Worm (Caenorhabditis elegans) whole organism, early embryonic: ENCODE data around the gene sri-53.
"Not testable (repeated sequence)": the region's sequence is repeated elsewhere in the genome, so short reads cannot be mapped to it uniquely, and the experiment has no call there.

ENCODE experiments used
- B0310.2 ChIP-seq: sonication (generic microtip); optimal IDR thresholded peaks from 2 replicates; lab custom pipeline; 2016; ENCODE audit warnings: mild to moderate bottlenecking, missing genetic modification characterization, missing compliant biosample characterization
- F13C5.2 ChIP-seq: sonication (generic microtip); optimal IDR thresholded peaks from 2 replicates; lab custom pipeline; 2017; ENCODE audit warnings: mild to moderate bottlenecking, missing genetic modification characterization, inconsistent platforms, missing compliant biosample characterization
- aly-1 ChIP-seq: sonication (generic microtip); optimal IDR thresholded peaks from 2 replicates; lab custom pipeline; 2016; ENCODE audit warnings: missing genetic modification characterization, missing compliant biosample characterization
- ama-1 ChIP-seq: fragments of 150-350 bp; optimal IDR thresholded peaks from 2 replicates; lab custom pipeline; 2014
- ceh-13 ChIP-seq: fragments of 200-800 bp; sonication (Bioruptor generic); optimal IDR thresholded peaks from 2 replicates; lab custom pipeline; 2018; ENCODE audit warnings: mild to moderate bottlenecking, missing genetic modification characterization, missing compliant biosample characterization
- ceh-36 ChIP-seq: sonication (generic microtip); optimal IDR thresholded peaks from 2 replicates; lab custom pipeline; 2016; ENCODE audit warnings: missing genetic modification characterization, inconsistent platforms, missing compliant biosample characterization
- ets-7 ChIP-seq: sonication (generic microtip); optimal IDR thresholded peaks from 2 replicates; lab custom pipeline; 2016; ENCODE audit warnings: missing genotype, missing genetic modification characterization, missing compliant biosample characterization
- flt-1 ChIP-seq: fragments of 200-800 bp; sonication (Bioruptor generic); IDR thresholded peaks from 2 replicates; pipeline ENCODE4 v1.3.6; 2022; ENCODE audit warnings: missing genetic modification characterization, missing compliant biosample characterization
- hmbx-1 ChIP-seq: sonication (generic microtip); optimal IDR thresholded peaks from 2 replicates; lab custom pipeline; 2016; ENCODE audit warnings: mild to moderate bottlenecking, missing genetic modification characterization, missing compliant biosample characterization
- hmg-4 ChIP-seq: fragments of 200-800 bp; sonication (Bioruptor generic); optimal IDR thresholded peaks from 2 replicates; lab custom pipeline; 2018; ENCODE audit warnings: mild to moderate bottlenecking, missing genetic modification characterization, missing compliant biosample characterization
- hnd-1 ChIP-seq: sonication (generic microtip); optimal IDR thresholded peaks from 2 replicates; lab custom pipeline; 2016; ENCODE audit warnings: missing genetic modification characterization, missing compliant biosample characterization
- pes-1 ChIP-seq: fragments of 200-800 bp; sonication (Bioruptor generic); IDR thresholded peaks from 2 replicates; pipeline ENCODE4 v1.3.6; 2022; ENCODE audit warnings: missing genetic modification reagents, missing genetic modification characterization, missing compliant biosample characterization
- scrt-1 ChIP-seq: fragments of 200-800 bp; sonication (Bioruptor generic); IDR thresholded peaks from 2 replicates; pipeline ENCODE4 v1.3.6; 2022; ENCODE audit warnings: missing genetic modification characterization, missing compliant biosample characterization
- sea-1 ChIP-seq: fragments of 200-800 bp; sonication (Bioruptor generic); conservative IDR thresholded peaks from 2 replicates; pipeline ENCODE4 v1.3.6; 2022; ENCODE audit warnings: missing genetic modification characterization, missing compliant biosample characterization
- tbx-11 ChIP-seq: fragments of 200-800 bp; sonication (Bioruptor generic); IDR thresholded peaks from 2 replicates; pipeline ENCODE4 v1.3.6; 2022; ENCODE audit warnings: missing genetic modification characterization, missing compliant biosample characterization
- tbx-37 ChIP-seq: fragments of 200-800 bp; sonication (Bioruptor generic); conservative IDR thresholded peaks from 2 replicates; pipeline ENCODE4 v1.3.6; 2022; ENCODE audit warnings: missing genetic modification reagents, missing genetic modification characterization, missing compliant biosample characterization
- tra-4 ChIP-seq: sonication (generic microtip); optimal IDR thresholded peaks from 2 replicates; lab custom pipeline; 2017; ENCODE audit warnings: missing genetic modification characterization, missing compliant biosample characterization

sri-53 gene

DNA sequence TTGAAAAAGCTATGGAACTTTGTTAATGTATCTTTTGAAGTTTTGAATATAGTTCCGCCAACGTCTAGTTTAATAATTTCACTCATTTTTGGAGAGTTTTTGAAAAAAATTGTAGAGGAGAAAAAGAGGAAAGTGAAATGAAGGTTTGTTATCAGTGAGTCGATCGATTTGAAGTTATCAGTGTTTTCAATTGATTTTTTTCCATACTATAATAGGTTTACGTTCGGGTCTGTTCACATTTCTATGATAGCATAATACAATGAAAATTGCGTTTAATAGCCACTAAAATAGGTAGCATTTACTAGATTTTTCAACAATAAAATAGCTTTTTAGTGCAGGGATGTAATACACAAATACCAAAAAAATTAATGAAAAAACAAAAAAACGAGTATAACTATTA, 22.8 kb upstream of the sri-53 start, which contains the start of gene ZC239.16:
Gene ZC239.16, minus strand, starts transcription at position 120 of the 400 bp plus-strand sequence.
- TF ChIP-seq B0310.2 (tag; lab: Kevin White, UChicago) (no peak), pes-1 (GFP tag; lab: Robert Waterston, UW) (no peak), tbx-11 (GFP tag; lab: Robert Waterston, UW) (no peak), ets-7 (tag; lab: Kevin White, UChicago) (no peak), ama-1 (lab: Kevin White, UChicago) (no peak), F13C5.2 (tag; lab: Kevin White, UChicago) (no peak), hmbx-1 (tag; lab: Kevin White, UChicago) (no peak), hnd-1 (no peak), hmg-4 (GFP tag; lab: Kevin White, UChicago) (no peak), sea-1 (GFP tag; lab: Robert Waterston, UW) (no peak), tra-4 (no peak), scrt-1 (GFP tag; lab: Robert Waterston, UW) (no peak), tbx-37 (GFP tag; lab: Robert Waterston, UW) (no peak), ceh-36 (tag; lab: Kevin White, UChicago) (no peak), aly-1 (tag; lab: Kevin White, UChicago) (no peak), ceh-13 (GFP tag; lab: Kevin White, UChicago) (no peak), flt-1 (GFP tag; lab: Robert Waterston, UW) (no peak)

- TF ChIP-seq sea-1 (GFP tag; lab: Robert Waterston, UW) (no peak), tra-4 (no peak), B0310.2 (tag; lab: Kevin White, UChicago) (no peak), hnd-1 (no peak), flt-1 (GFP tag; lab: Robert Waterston, UW) (no peak), hmg-4 (GFP tag; lab: Kevin White, UChicago) (no peak), tbx-11 (GFP tag; lab: Robert Waterston, UW) (no peak), hmbx-1 (tag; lab: Kevin White, UChicago) (no peak), ama-1 (lab: Kevin White, UChicago) (no peak)
These were observed 22.2 kb upstream of the sri-53 start, which contains the start of gene ZC239.15 for ce11 chrII:3224631-3225030. Gene ZC239.15 (minus strand): TSS chrII:3224731.

- TF ChIP-seq ama-1 (lab: Kevin White, UChicago) (no peak), flt-1 (GFP tag; lab: Robert Waterston, UW) (no peak), hmbx-1 (tag; lab: Kevin White, UChicago) (no peak), scrt-1 (GFP tag; lab: Robert Waterston, UW) (no peak), F13C5.2 (tag; lab: Kevin White, UChicago) (no peak), sea-1 (GFP tag; lab: Robert Waterston, UW) (no peak), aly-1 (tag; lab: Kevin White, UChicago) (no peak), hnd-1 (no peak), tra-4 (no peak), ets-7 (tag; lab: Kevin White, UChicago) (no peak), pes-1 (GFP tag; lab: Robert Waterston, UW) (no peak), B0310.2 (tag; lab: Kevin White, UChicago) (no peak), tbx-37 (GFP tag; lab: Robert Waterston, UW) (no peak), hmg-4 (GFP tag; lab: Kevin White, UChicago) (no peak), tbx-11 (GFP tag; lab: Robert Waterston, UW) (no peak)
These were observed 20.3 kb upstream of the sri-53 start, which contains the start of gene ZC239.13 for ce11 chrII:3222686-3223085. Gene ZC239.13 (minus strand): TSS chrII:3222839.

ce11 chrII:3221730-3222129, 19.3 kb upstream of the sri-53 start, which contains the start of gene ZC239.14:
Gene ZC239.14 (minus strand): TSS chrII:3222034.
- TF ChIP-seq flt-1 (GFP tag; lab: Robert Waterston, UW) (no peak), hmbx-1 (tag; lab: Kevin White, UChicago) (no peak), ama-1 (lab: Kevin White, UChicago) (no peak), sea-1 (GFP tag; lab: Robert Waterston, UW) (no peak), tbx-11 (GFP tag; lab: Robert Waterston, UW) (no peak), tra-4 (no peak), ets-7 (tag; lab: Kevin White, UChicago) (no peak), pes-1 (GFP tag; lab: Robert Waterston, UW) (no peak), hmg-4 (GFP tag; lab: Kevin White, UChicago) (no peak), F13C5.2 (tag; lab: Kevin White, UChicago) (no peak), ceh-36 (tag; lab: Kevin White, UChicago) (no peak), ceh-13 (GFP tag; lab: Kevin White, UChicago) (no peak), hnd-1 (no peak), B0310.2 (tag; lab: Kevin White, UChicago) (no peak), scrt-1 (GFP tag; lab: Robert Waterston, UW) (no peak), aly-1 (tag; lab: Kevin White, UChicago) (no peak), tbx-37 (GFP tag; lab: Robert Waterston, UW) (no peak)

- TF ChIP-seq scrt-1 (GFP tag; lab: Robert Waterston, UW) (no peak), aly-1 (tag; lab: Kevin White, UChicago) (no peak), B0310.2 (tag; lab: Kevin White, UChicago) (no peak), ama-1 (lab: Kevin White, UChicago) (no peak), tbx-11 (GFP tag; lab: Robert Waterston, UW) (no peak), sea-1 (GFP tag; lab: Robert Waterston, UW) (no peak), hnd-1 (no peak), tra-4 (no peak), ceh-36 (tag; lab: Kevin White, UChicago) (no peak), hmbx-1 (tag; lab: Kevin White, UChicago) (no peak), flt-1 (GFP tag; lab: Robert Waterston, UW) (no peak), pes-1 (GFP tag; lab: Robert Waterston, UW) (no peak), ceh-13 (GFP tag; lab: Kevin White, UChicago) (no peak), ets-7 (tag; lab: Kevin White, UChicago) (no peak), hmg-4 (GFP tag; lab: Kevin White, UChicago) (no peak), tbx-37 (GFP tag; lab: Robert Waterston, UW) (no peak), F13C5.2 (tag; lab: Kevin White, UChicago) (no peak)
These were observed 18.3 kb upstream of the sri-53 start, which contains the start of gene ZC239.22 for ce11 chrII:3220723-3221122. Gene ZC239.22 (minus strand): TSS chrII:3220823.

- not testable (repeated sequence) for TF ChIP-seq ceh-36 (tag; lab: Kevin White, UChicago); flt-1 (GFP tag; lab: Robert Waterston, UW); ceh-13 (GFP tag; lab: Kevin White, UChicago)
These were observed 13.3 kb upstream of the sri-53 start, which contains the start of gene ZC239.3 for ce11 chrII:3215762-3216161. Gene ZC239.3 (plus strand): TSS chrII:3216062.
